Worm (Caenorhabditis elegans): ENCODE results near the gene C29F7.3.

The C29F7.3 gene

ce11 chrX:13456442-13456841 lies 36.7 kb upstream of the C29F7.3 start, which contains the start of gene flr-1:
TSS of gene flr-1 (minus strand) at chrX:13456542.
- TF ChIP-seq mml-1 (tag; optimal IDR thresholded peaks at IDR 0.05) (no peak), unc-39 (tag; optimal IDR thresholded peaks at IDR 0.05) (no peak), skn-1 (tag; optimal IDR thresholded peaks at IDR 0.05) (no peak), ceh-9 (tag; optimal IDR thresholded peaks at IDR 0.05) (no peak), daf-12 (tag; optimal IDR thresholded peaks at IDR 0.05) (no peak), mdl-1 (tag; optimal IDR thresholded peaks at IDR 0.05) (no peak), hmg-11 (tag; optimal IDR thresholded peaks at IDR 0.05) (no peak), eor-1 (tag; optimal IDR thresholded peaks at IDR 0.05) (no peak), aly-2 (tag; optimal IDR thresholded peaks at IDR 0.05) (no peak), tbx-2 (tag; optimal IDR thresholded peaks at IDR 0.05) (no peak), nhr-28 (tag; optimal IDR thresholded peaks at IDR 0.05) (no peak), elt-1 (tag; optimal IDR thresholded peaks at IDR 0.05) (no peak), ceh-16 (tag; optimal IDR thresholded peaks at IDR 0.05) (no peak), pha-4 (tag; optimal IDR thresholded peaks at IDR 0.05) (no peak)

- TF ChIP-seq nhr-12 (tag; optimal IDR thresholded peaks at IDR 0.05) (no peak), nhr-77 (tag; optimal IDR thresholded peaks at IDR 0.05) (no peak), ceh-9 (tag; optimal IDR thresholded peaks at IDR 0.05) (no peak), ZK546.5 (tag; optimal IDR thresholded peaks at IDR 0.05) (no peak), lin-39 (tag; optimal IDR thresholded peaks at IDR 0.05) (no peak), snpc-4 (tag; optimal IDR thresholded peaks at IDR 0.05) (no peak), elt-1 (tag; optimal IDR thresholded peaks at IDR 0.05) (no peak), skn-1 (tag; optimal IDR thresholded peaks at IDR 0.05) (no peak), nhr-11 (tag; optimal IDR thresholded peaks at IDR 0.05) (no peak)
Measured at ce11 chrX:13451578-13451977, 31.8 kb upstream of the C29F7.3 start, which contains the start of gene F02D10.6. TSS of gene F02D10.6 (minus strand) at chrX:13451678.

ce11 chrX:13448665-13449099 lies 28.9 kb upstream of the C29F7.3 start:
- peak; percentile 25 for TF ChIP-seq nhr-43 (tag; optimal IDR thresholded peaks at IDR 0.05; ENCODE audit: poor library complexity, severe bottlenecking)
- TF ChIP-seq nfya-1 (tag; optimal IDR thresholded peaks at IDR 0.05; ENCODE audit: insufficient read depth), result peak; percentile 67
- peak; percentile 2 for TF ChIP-seq lin-15B (tag; optimal IDR thresholded peaks at IDR 0.05)
- TF ChIP-seq ceh-82 (tag; optimal IDR thresholded peaks at IDR 0.05), result peak; percentile 18
- TF ChIP-seq elt-2 (tag; optimal IDR thresholded peaks at IDR 0.05), result peak; percentile 62
- TF ChIP-seq hmg-11 (tag; optimal IDR thresholded peaks at IDR 0.05), result peak; percentile 88
- TF ChIP-seq lsy-12 (tag; optimal IDR thresholded peaks at IDR 0.05), result peak; percentile 84
- TF ChIP-seq nhr-23 (tag; optimal IDR thresholded peaks at IDR 0.05), result peak; percentile 52
- TF ChIP-seq egl-5 (tag; optimal IDR thresholded peaks at IDR 0.05), result peak; percentile 39
- peak; percentile 11 for TF ChIP-seq lin-39 (tag; optimal IDR thresholded peaks at IDR 0.05)
- TF ChIP-seq tbx-2 (tag; optimal IDR thresholded peaks at IDR 0.05), result peak; percentile 68
- TF ChIP-seq nhr-25 (tag; optimal IDR thresholded peaks at IDR 0.05), result peak; percentile 11
- TF ChIP-seq pha-4 (tag; optimal IDR thresholded peaks at IDR 0.05), result peak; percentile 17
- TF ChIP-seq skn-1 (tag; optimal IDR thresholded peaks at IDR 0.05), result peak; percentile 71

- TF ChIP-seq nhr-11 (tag; optimal IDR thresholded peaks at IDR 0.05) (no peak), pha-4 (tag; optimal IDR thresholded peaks at IDR 0.05) (no peak), sea-2 (GFP tag; optimal IDR thresholded peaks at IDR 0.05) (no peak), lin-39 (tag; optimal IDR thresholded peaks at IDR 0.05) (no peak), nhr-67 (tag; optimal IDR thresholded peaks at IDR 0.05) (no peak), nhr-43 (tag; optimal IDR thresholded peaks at IDR 0.05; ENCODE audit: poor library complexity, severe bottlenecking) (no peak), lsy-12 (tag; optimal IDR thresholded peaks at IDR 0.05) (no peak), ztf-4 (tag; optimal IDR thresholded peaks at IDR 0.05) (no peak)
Measured at ce11 chrX:13446418-13446817, 26.7 kb upstream of the C29F7.3 start, which contains the start of gene set-8. TSS of gene set-8 (plus strand) at chrX:13446718.

ce11 chrX:13444267-13444666 lies 24.5 kb upstream of the C29F7.3 start:
- TF ChIP-seq eor-1 (tag; optimal IDR thresholded peaks at IDR 0.05) (no peak), elt-2 (tag; optimal IDR thresholded peaks at IDR 0.05) (no peak), nhr-25 (tag; optimal IDR thresholded peaks at IDR 0.05) (no peak), mdl-1 (tag; optimal IDR thresholded peaks at IDR 0.05) (no peak), fkh-10 (GFP tag; optimal IDR thresholded peaks at IDR 0.05) (no peak), nhr-43 (tag; optimal IDR thresholded peaks at IDR 0.05; ENCODE audit: poor library complexity, severe bottlenecking) (no peak), fos-1 (tag; optimal IDR thresholded peaks at IDR 0.05) (no peak), nhr-28 (tag; optimal IDR thresholded peaks at IDR 0.05) (no peak), nhr-23 (tag; optimal IDR thresholded peaks at IDR 0.05) (no peak), ZK546.5 (tag; optimal IDR thresholded peaks at IDR 0.05) (no peak)

All from whole organism, L3 larva.